Worm (Caenorhabditis elegans) whole organism, L2 larva: ENCODE data around the gene B0303.11.

Experiments used
- C34F6.9 ChIP-seq: fragments of 150-350 bp; optimal IDR thresholded peaks from 2 replicates; lab custom pipeline; 2014; ENCODE audit warnings: missing biosample characterization, missing genetic modification characterization
- F13H6.1 ChIP-seq: sonication (generic microtip); optimal IDR thresholded peaks from 2 replicates; lab custom pipeline; 2016; ENCODE audit warnings: missing genetic modification characterization, missing compliant biosample characterization
- R02D3.7 ChIP-seq: fragments of 150-350 bp; optimal IDR thresholded peaks from 2 replicates; lab custom pipeline; 2014; ENCODE audit warnings: missing biosample characterization, missing genetic modification characterization
- ZK546.5 ChIP-seq: sonication (generic microtip); optimal IDR thresholded peaks from 2 replicates; lab custom pipeline; 2017; ENCODE audit warnings: missing biosample characterization, missing genetic modification characterization
- ama-1 ChIP-seq: fragments of 150-350 bp; optimal IDR thresholded peaks from 2 replicates; lab custom pipeline; 2018; ENCODE audit warnings: inconsistent platforms
- crh-2 ChIP-seq: sonication (generic microtip); optimal IDR thresholded peaks from 2 replicates; lab custom pipeline; 2017; ENCODE audit warnings: missing biosample characterization, missing genetic modification characterization
- dmd-4 ChIP-seq: sonication (generic microtip); optimal IDR thresholded peaks from 2 replicates; lab custom pipeline; 2017; ENCODE audit warnings: missing biosample characterization, missing genetic modification characterization
- egl-27 ChIP-seq: sonication (generic microtip); optimal IDR thresholded peaks from 3 replicates; lab custom pipeline; 2017; ENCODE audit warnings: missing biosample characterization, missing genetic modification reagents, missing genetic modification characterization
- fos-1 ChIP-seq: fragments of 150-350 bp; optimal IDR thresholded peaks from 2 replicates; lab custom pipeline; 2014; ENCODE audit warnings: missing biosample characterization, missing genetic modification characterization
- gmeb-1 ChIP-seq: fragments of 150-350 bp; optimal IDR thresholded peaks from 2 replicates; lab custom pipeline; 2014; ENCODE audit warnings: missing biosample characterization, missing genetic modification characterization
- lin-11 ChIP-seq: fragments of 150-350 bp; sonication (generic microtip); optimal IDR thresholded peaks from 2 replicates; lab custom pipeline; 2014; ENCODE audit warnings: missing biosample characterization, missing genetic modification characterization, inconsistent platforms, mixed read lengths
- lin-13 ChIP-seq: fragments of 150-350 bp; optimal IDR thresholded peaks from 2 replicates; lab custom pipeline; 2014; ENCODE audit warnings: missing biosample characterization, missing genetic modification reagents, missing genetic modification characterization
- lsy-2 ChIP-seq, 2 experiments: fragments of 150-350 bp in 1 of 2; sonication (generic microtip) in 1 of 2; optimal IDR thresholded peaks; 2 replicates each; lab custom pipeline; 2014 to 2017; ENCODE audit warnings: missing biosample characterization in 2 of 2, missing genetic modification characterization in 2 of 2
- mbf-1 ChIP-seq: sonication (generic microtip); optimal IDR thresholded peaks from 2 replicates; lab custom pipeline; 2017; ENCODE audit warnings: missing biosample characterization, missing genetic modification characterization
- mdl-1 ChIP-seq, 2 experiments: fragments of 150-350 bp in 1 of 2; sonication (generic microtip) in 1 of 2; optimal IDR thresholded peaks; 2 replicates each; lab custom pipeline; 2017; ENCODE audit warnings: missing biosample characterization in 2 of 2, missing genetic modification characterization in 2 of 2
- nhr-11 ChIP-seq: fragments of 150-350 bp; optimal IDR thresholded peaks from 2 replicates; lab custom pipeline; 2014; ENCODE audit warnings: missing biosample characterization, missing genetic modification characterization
- nhr-129 ChIP-seq: fragments of 150-350 bp; optimal IDR thresholded peaks from 2 replicates; lab custom pipeline; 2014; ENCODE audit warnings: missing biosample characterization, missing genetic modification characterization
- nhr-21 ChIP-seq: fragments of 150-350 bp; optimal IDR thresholded peaks from 2 replicates; lab custom pipeline; 2014; ENCODE audit warnings: missing biosample characterization, missing genetic modification characterization
- nhr-23 ChIP-seq: fragments of 150-350 bp; optimal IDR thresholded peaks from 2 replicates; lab custom pipeline; 2014; ENCODE audit warnings: missing biosample characterization, missing genetic modification reagents, missing genetic modification characterization
- nhr-25 ChIP-seq: fragments of 150-350 bp; sonication (generic microtip); optimal IDR thresholded peaks from 3 replicates; lab custom pipeline; 2014; ENCODE audit warnings: missing biosample characterization, missing genetic modification characterization
- nhr-77 ChIP-seq: fragments of 150-350 bp; optimal IDR thresholded peaks from 2 replicates; lab custom pipeline; 2014; ENCODE audit warnings: missing biosample characterization, missing genetic modification characterization
- peb-1 ChIP-seq: fragments of 150-350 bp; optimal IDR thresholded peaks from 2 replicates; lab custom pipeline; 2014; ENCODE audit warnings: missing biosample characterization, missing genetic modification characterization
- sem-4 ChIP-seq: fragments of 150-350 bp; optimal IDR thresholded peaks from 2 replicates; lab custom pipeline; 2014; ENCODE audit warnings: missing biosample characterization, missing genetic modification reagents, missing genetic modification characterization
- skn-1 ChIP-seq: sonication (generic microtip); optimal IDR thresholded peaks from 2 replicates; lab custom pipeline; 2017; ENCODE audit warnings: missing biosample characterization, missing genetic modification characterization
- sma-3 ChIP-seq: sonication (generic microtip); optimal IDR thresholded peaks from 2 replicates; lab custom pipeline; 2016; ENCODE audit warnings: missing genetic modification reagents, missing genetic modification characterization, missing compliant biosample characterization
- sma-9 ChIP-seq, 2 experiments: fragments of 150-350 bp in 1 of 2; sonication (generic microtip) in 1 of 2; optimal IDR thresholded peaks; 2 replicates each; lab custom pipeline; 2014 to 2016; ENCODE audit warnings: missing genetic modification characterization in 2 of 2, mild to moderate bottlenecking in 1 of 2, missing biosample characterization in 1 of 2, missing compliant biosample characterization in 1 of 2, missing genetic modification reagents in 1 of 2, moderate library complexity in 1 of 2
- unc-55 ChIP-seq: fragments of 150-350 bp; sonication (generic microtip); optimal IDR thresholded peaks from 3 replicates; lab custom pipeline; 2014; ENCODE audit warnings: missing biosample characterization, missing genetic modification reagents, missing genetic modification characterization
- unc-62 ChIP-seq: fragments of 150-350 bp; optimal IDR thresholded peaks from 2 replicates; lab custom pipeline; 2014; ENCODE audit warnings: missing biosample characterization, missing genetic modification reagents, missing genetic modification characterization
- ztf-1 ChIP-seq: fragments of 200-800 bp; sonication (Bioruptor generic); conservative IDR thresholded peaks from 2 replicates; pipeline ENCODE4 v1.3.6; 2022; ENCODE audit warnings: missing genetic modification characterization, missing compliant biosample characterization
- ztf-11 ChIP-seq: sonication (generic microtip); optimal IDR thresholded peaks from 2 replicates; lab custom pipeline; 2017; ENCODE audit warnings: missing biosample characterization, missing genetic modification characterization

B0303.11 gene

ce11 chrIII:8710310-8710709 lies at the start of gene B0303.11:
TSS of gene B0303.11 (minus strand) at chrIII:8710410.
- TF ChIP-seq dmd-4 (tag; lab: Kevin White, UChicago) (no peak), nhr-21 (no peak), F13H6.1 (tag; lab: Kevin White, UChicago) (no peak), ama-1 (lab: Kevin White, UChicago) (no peak), sem-4 (tag; lab: Kevin White, UChicago) (no peak), nhr-23 (tag; lab: Kevin White, UChicago) (no peak)

- TF ChIP-seq ZK546.5 (tag; lab: Kevin White, UChicago) = no peak
- TF ChIP-seq lin-11 (tag; lab: Kevin White, UChicago) = no peak
- TF ChIP-seq mbf-1 (tag; lab: Kevin White, UChicago) = no peak
- peak; percentile 9 for TF ChIP-seq gmeb-1 (tag; lab: Kevin White, UChicago)
- peak in 1 of 2 experiments; percentile 25 for TF ChIP-seq lsy-2 (tag; optimal IDR thresholded peaks at IDR 0.05; lab: Kevin White, UChicago)
- no peak for TF ChIP-seq peb-1 (tag; lab: Kevin White, UChicago)
- no peak for TF ChIP-seq ztf-1 (GFP tag; lab: Robert Waterston, UW)
- TF ChIP-seq unc-55 (GFP tag; lab: Kevin White, UChicago) = peak; percentile 31
- peak; percentile 30 for TF ChIP-seq nhr-129 (tag; lab: Kevin White, UChicago)
- TF ChIP-seq C34F6.9 (tag; lab: Kevin White, UChicago) = peak; percentile 36
- peak; percentile 34 for TF ChIP-seq R02D3.7 (tag; lab: Kevin White, UChicago)
- no peak for TF ChIP-seq nhr-77 (tag; lab: Kevin White, UChicago)
- no peak for TF ChIP-seq sma-3 (GFP tag; lab: Kevin White, UChicago)
Observed at ce11 chrIII:8754682-8755081, 44.5 kb upstream of the B0303.11 start, which contains the start of gene tomm-70. TSS of gene tomm-70 (minus strand) at chrIII:8754750.

- TF ChIP-seq ztf-11 (tag; lab: Kevin White, UChicago) (no peak), unc-62 (no peak)
Observed at ce11 chrIII:8750606-8751005, 40.4 kb upstream of the B0303.11 start, which contains the start of gene ugtp-1. TSS of gene ugtp-1 (minus strand) at chrIII:8750706.

ce11 chrIII:8749487-8749886 lies 39.3 kb upstream of the B0303.11 start, which contains the start of gene sma-2:
TSS of gene sma-2 (plus strand) at chrIII:8749680.
- TF ChIP-seq nhr-21 (peak; percentile 52), sma-9 (GFP tag; optimal IDR thresholded peaks at IDR 0.05; lab: Kevin White, UChicago) (peak; percentile 91), sma-9 (tag; optimal IDR thresholded peaks at IDR 0.05; lab: Kevin White, UChicago) (no peak), lsy-2 (tag; optimal IDR thresholded peaks at IDR 0.05; lab: Kevin White, UChicago) (peak in 1 of 2 experiments; percentile 45), nhr-25 (tag; lab: Kevin White, UChicago) (peak; percentile 74), peb-1 (tag; lab: Kevin White, UChicago) (no peak), F13H6.1 (tag; lab: Kevin White, UChicago) (peak; percentile 88), crh-2 (tag; lab: Kevin White, UChicago) (peak; percentile 85), egl-27 (tag; lab: Kevin White, UChicago) (peak; percentile 15), sma-3 (GFP tag; lab: Kevin White, UChicago) (peak; percentile 99), gmeb-1 (tag; lab: Kevin White, UChicago) (peak; percentile 72), nhr-11 (tag; lab: Kevin White, UChicago) (no peak), unc-55 (GFP tag; lab: Kevin White, UChicago) (no peak), C34F6.9 (tag; lab: Kevin White, UChicago) (peak; percentile 29), nhr-129 (tag; lab: Kevin White, UChicago) (peak; percentile 68), fos-1 (tag; lab: Kevin White, UChicago) (peak; percentile 98), mdl-1 (tag; optimal IDR thresholded peaks at IDR 0.05; lab: Kevin White, UChicago) (peak in 1 of 2 experiments; percentile 16)

ce11 chrIII:8748620-8749019 lies 38.4 kb upstream of the B0303.11 start:
- peak; percentile 22 for TF ChIP-seq sma-9 (GFP tag; optimal IDR thresholded peaks at IDR 0.05; lab: Kevin White, UChicago)
- no peak for TF ChIP-seq sma-9 (tag; optimal IDR thresholded peaks at IDR 0.05; lab: Kevin White, UChicago)
- TF ChIP-seq lin-13 = no peak
- peak; percentile 41 for TF ChIP-seq F13H6.1 (tag; lab: Kevin White, UChicago)
- TF ChIP-seq skn-1 (tag; lab: Kevin White, UChicago) = peak; percentile 22
- TF ChIP-seq crh-2 (tag; lab: Kevin White, UChicago) = peak; percentile 69
- peak; percentile 40 for TF ChIP-seq sma-3 (GFP tag; lab: Kevin White, UChicago)
- TF ChIP-seq nhr-77 (tag; lab: Kevin White, UChicago) = no peak
- TF ChIP-seq fos-1 (tag; lab: Kevin White, UChicago) = peak; percentile 92
